Worm (Caenorhabditis elegans) whole organism, L4 larva: ENCODE measurements around the gene R03E9.2.

ENCODE experiments used
- D1046.2 ChIP-seq: fragments of 200-800 bp; sonication (Bioruptor generic); IDR thresholded peaks from 2 replicates; pipeline ENCODE4 v1.3.6; 2022; ENCODE audit warnings: missing genetic modification characterization, missing compliant biosample characterization
- F10B5.3 ChIP-seq: sonication (generic microtip); optimal IDR thresholded peaks from 2 replicates; lab custom pipeline; 2016; ENCODE audit warnings: mild to moderate bottlenecking, missing genetic modification characterization, missing compliant biosample characterization
- F37D6.2 ChIP-seq: sonication (generic microtip); optimal IDR thresholded peaks from 2 replicates; lab custom pipeline; 2016; ENCODE audit warnings: mild to moderate bottlenecking, missing genetic modification characterization, missing compliant biosample characterization
- F49E8.2 ChIP-seq: sonication (generic microtip); optimal IDR thresholded peaks from 2 replicates; lab custom pipeline; 2016; ENCODE audit warnings: missing compliant biosample characterization, mild to moderate bottlenecking, missing genetic modification characterization, borderline replicate concordance
- R02D3.7 ChIP-seq: fragments of 150-350 bp; sonication (generic microtip); optimal IDR thresholded peaks from 3 replicates; lab custom pipeline; 2014; ENCODE audit warnings: missing biosample characterization, missing genetic modification characterization
- Y48G9A.11 ChIP-seq: fragments of 200-800 bp; sonication (Bioruptor generic); IDR thresholded peaks from 2 replicates; pipeline ENCODE4 v1.3.6; 2022; ENCODE audit warnings: missing genetic modification reagents, missing genetic modification characterization, missing compliant biosample characterization
- Y75B8A.6 ChIP-seq: fragments of 200-800 bp; sonication (Bioruptor generic); IDR thresholded peaks from 2 replicates; pipeline ENCODE4 v1.3.6; 2022; ENCODE audit warnings: missing genetic modification reagents, missing genetic modification characterization, missing compliant biosample characterization
- ZK546.5 ChIP-seq, 2 experiments: sonication (generic microtip); optimal IDR thresholded peaks; 2 replicates each; lab custom pipeline; 2017; ENCODE audit warnings: missing biosample characterization in 2 of 2, missing genetic modification characterization in 2 of 2
- aha-1 ChIP-seq: fragments of 150-350 bp; peaks from one replicate; lab custom pipeline; 2014; ENCODE audit warnings: missing biosample characterization, missing genetic modification characterization
- ama-1 ChIP-seq: fragments of 150-350 bp; optimal IDR thresholded peaks from 2 replicates; lab custom pipeline; 2014; ENCODE audit warnings: inconsistent platforms, mixed read lengths
- ceh-32 ChIP-seq: sonication (generic microtip); optimal IDR thresholded peaks from 2 replicates; lab custom pipeline; 2016; ENCODE audit warnings: mild to moderate bottlenecking, missing genetic modification characterization, missing compliant biosample characterization; ENCODE audit not compliant: poor library complexity
- daf-12 ChIP-seq: fragments of 150-350 bp; optimal IDR thresholded peaks from 2 replicates; lab custom pipeline; 2014; ENCODE audit warnings: missing biosample characterization, missing genetic modification reagents, missing genetic modification characterization
- daf-19 ChIP-seq: fragments of 200-800 bp; sonication (Bioruptor generic); conservative IDR thresholded peaks from 2 replicates; pipeline ENCODE4 v1.3.6; 2022; ENCODE audit warnings: missing genetic modification characterization, missing compliant biosample characterization
- dmd-8 ChIP-seq: fragments of 200-800 bp; sonication (Bioruptor generic); IDR thresholded peaks from 2 replicates; pipeline ENCODE4 v1.3.6; 2022; ENCODE audit warnings: missing genetic modification characterization, missing compliant biosample characterization
- dve-1 ChIP-seq: sonication (generic microtip); optimal IDR thresholded peaks from 2 replicates; lab custom pipeline; 2017; ENCODE audit warnings: antibody characterized with exemption, mild to moderate bottlenecking, missing genetic modification characterization, missing compliant biosample characterization; ENCODE audit not compliant: insufficient read depth
- egl-27 ChIP-seq: sonication (generic microtip); optimal IDR thresholded peaks from 3 replicates; lab custom pipeline; 2017; ENCODE audit warnings: missing biosample characterization, missing genetic modification reagents, missing genetic modification characterization
- fkh-10 ChIP-seq: fragments of 150-350 bp; optimal IDR thresholded peaks from 2 replicates; lab custom pipeline; 2014; ENCODE audit warnings: missing biosample characterization, missing genetic modification reagents, missing genetic modification characterization
- gei-8 ChIP-seq: fragments of 200-800 bp; sonication (Bioruptor generic); optimal IDR thresholded peaks from 2 replicates; lab custom pipeline; 2018; ENCODE audit warnings: mild to moderate bottlenecking, missing genetic modification characterization, missing compliant biosample characterization
- hif-1 ChIP-seq, 2 experiments: sonication (generic microtip); optimal IDR thresholded peaks; 2 replicates each; lab custom pipeline; 2016 to 2017; ENCODE audit warnings: missing compliant biosample characterization in 2 of 2, missing genetic modification characterization in 2 of 2, missing genetic modification reagents in 2 of 2, missing genotype in 2 of 2, mild to moderate bottlenecking in 1 of 2
- hlh-11 ChIP-seq: fragments of 200-800 bp; sonication (Bioruptor generic); optimal IDR thresholded peaks from 2 replicates; lab custom pipeline; 2018; ENCODE audit warnings: mild to moderate bottlenecking, missing genetic modification characterization, missing compliant biosample characterization
- lim-7 ChIP-seq: fragments of 200-800 bp; sonication (Bioruptor generic); IDR thresholded peaks from 2 replicates; pipeline ENCODE4 v1.3.6; 2022; ENCODE audit warnings: missing genetic modification characterization, missing compliant biosample characterization
- lin-1 ChIP-seq: fragments of 200-800 bp; sonication (Bioruptor generic); IDR thresholded peaks from 2 replicates; pipeline ENCODE4 v1.3.6; 2022; ENCODE audit warnings: missing genetic modification reagents, missing genetic modification characterization, missing compliant biosample characterization
- lin-13 ChIP-seq: fragments of 150-350 bp; optimal IDR thresholded peaks from 2 replicates; lab custom pipeline; 2014; ENCODE audit warnings: missing biosample characterization, missing genetic modification reagents, missing genetic modification characterization
- lin-15B ChIP-seq: fragments of 150-350 bp; sonication (generic microtip); optimal IDR thresholded peaks from 3 replicates; lab custom pipeline; 2014; ENCODE audit warnings: missing biosample characterization, missing genetic modification characterization
- lin-38 ChIP-seq: fragments of 200-800 bp; sonication (Bioruptor generic); IDR thresholded peaks from 2 replicates; pipeline ENCODE4 v1.3.6; 2022; ENCODE audit warnings: missing genetic modification reagents, missing genetic modification characterization, missing compliant biosample characterization
- lin-39 ChIP-seq: fragments of 150-350 bp; optimal IDR thresholded peaks from 2 replicates; lab custom pipeline; 2014; ENCODE audit warnings: missing biosample characterization, missing genetic modification reagents, missing genetic modification characterization
- madf-5 ChIP-seq, 2 experiments: fragments of 200-800 bp; sonication (Bioruptor generic); IDR thresholded peaks; 2 replicates each; pipeline ENCODE4 v1.3.6; 2022; ENCODE audit warnings: missing compliant biosample characterization in 2 of 2, missing genetic modification characterization in 2 of 2
- mdl-1 ChIP-seq, 2 experiments: fragments of 150-350 bp in 1 of 2; sonication (generic microtip) in 1 of 2; optimal IDR thresholded peaks; 2 replicates each; lab custom pipeline; 2014 to 2017; ENCODE audit warnings: missing biosample characterization in 2 of 2, missing genetic modification characterization in 2 of 2
- mdt-29 ChIP-seq: fragments of 200-800 bp; sonication (Bioruptor generic); IDR thresholded peaks from 2 replicates; pipeline ENCODE4 v1.3.6; 2022; ENCODE audit warnings: missing genetic modification reagents, missing genetic modification characterization, missing compliant biosample characterization
- mes-2 ChIP-seq: sonication (generic microtip); optimal IDR thresholded peaks from 2 replicates; lab custom pipeline; 2016; ENCODE audit warnings: missing genotype, mild to moderate bottlenecking, missing genetic modification characterization, missing compliant biosample characterization; ENCODE audit not compliant: poor library complexity, severe bottlenecking
- mxl-2 ChIP-seq: fragments of 200-800 bp; sonication (Bioruptor generic); conservative IDR thresholded peaks from 2 replicates; pipeline ENCODE4 v1.3.6; 2022; ENCODE audit warnings: missing genetic modification reagents, missing genetic modification characterization, missing compliant biosample characterization
- mxl-3 ChIP-seq: fragments of 200-800 bp; sonication (Bioruptor generic); optimal IDR thresholded peaks from 2 replicates; lab custom pipeline; 2018; ENCODE audit warnings: mild to moderate bottlenecking, missing genetic modification characterization, missing compliant biosample characterization
- nhr-10 ChIP-seq: fragments of 150-350 bp; optimal IDR thresholded peaks from 2 replicates; lab custom pipeline; 2014; ENCODE audit warnings: missing biosample characterization, missing genetic modification characterization
- nhr-102 ChIP-seq: sonication (generic microtip); optimal IDR thresholded peaks from 2 replicates; lab custom pipeline; 2016; ENCODE audit warnings: mild to moderate bottlenecking, missing genetic modification characterization, moderate library complexity, missing compliant biosample characterization
- nhr-111 ChIP-seq: fragments of 200-800 bp; sonication (Bioruptor generic); optimal IDR thresholded peaks from 2 replicates; lab custom pipeline; 2018; ENCODE audit warnings: mild to moderate bottlenecking, missing genetic modification characterization, missing compliant biosample characterization
- nhr-28 ChIP-seq: fragments of 150-350 bp; optimal IDR thresholded peaks from 2 replicates; lab custom pipeline; 2014; ENCODE audit warnings: missing biosample characterization, missing genetic modification characterization
- nhr-41 ChIP-seq: fragments of 200-800 bp; sonication (Bioruptor generic); IDR thresholded peaks from 2 replicates; pipeline ENCODE4 v1.3.6; 2022; ENCODE audit warnings: missing genetic modification reagents, missing genetic modification characterization, missing compliant biosample characterization
- nhr-42 ChIP-seq: fragments of 200-800 bp; sonication (Bioruptor generic); IDR thresholded peaks from 2 replicates; pipeline ENCODE4 v1.3.6; 2022; ENCODE audit warnings: missing genetic modification characterization, missing compliant biosample characterization
- nhr-48 ChIP-seq: sonication (generic microtip); optimal IDR thresholded peaks from 2 replicates; lab custom pipeline; 2016; ENCODE audit warnings: mild to moderate bottlenecking, missing genetic modification characterization, missing compliant biosample characterization
- nhr-76 ChIP-seq: fragments of 150-350 bp; optimal IDR thresholded peaks from 2 replicates; lab custom pipeline; 2014; ENCODE audit warnings: missing biosample characterization, missing genetic modification characterization
- pha-4 ChIP-seq, 2 experiments: fragments of 150-350 bp in 1 of 2; fragments of 200-800 bp in 1 of 2; sonication (Bioruptor generic) in 1 of 2; IDR thresholded peaks in 1 of 2; optimal IDR thresholded peaks in 1 of 2; 2 replicates each; pipeline versions ENCODE4 v1.3.6 to Lab custom; 2014 to 2022; ENCODE audit warnings: missing genetic modification characterization in 2 of 2, missing genetic modification reagents in 2 of 2, missing biosample characterization in 1 of 2, missing compliant biosample characterization in 1 of 2
- rbr-2 ChIP-seq: sonication (generic microtip); optimal IDR thresholded peaks from 2 replicates; lab custom pipeline; 2016; ENCODE audit warnings: missing genotype, missing genetic modification characterization, missing compliant biosample characterization
- sdz-12 ChIP-seq: fragments of 200-800 bp; sonication (Bioruptor generic); optimal IDR thresholded peaks from 2 replicates; lab custom pipeline; 2018; ENCODE audit warnings: mild to moderate bottlenecking, missing genetic modification characterization, missing compliant biosample characterization
- set-16 ChIP-seq: fragments of 200-800 bp; sonication (Bioruptor generic); IDR thresholded peaks from 2 replicates; pipeline ENCODE4 v1.3.6; 2022; ENCODE audit warnings: missing genetic modification reagents, missing genetic modification characterization, missing compliant biosample characterization
- snpc-1.2 ChIP-seq: fragments of 200-800 bp; sonication (Bioruptor generic); IDR thresholded peaks from 2 replicates; pipeline ENCODE4 v1.3.6; 2022; ENCODE audit warnings: missing genetic modification reagents, missing genetic modification characterization, missing compliant biosample characterization
- spr-1 ChIP-seq: sonication (generic microtip); optimal IDR thresholded peaks from 2 replicates; lab custom pipeline; 2016; ENCODE audit warnings: mild to moderate bottlenecking, missing genetic modification characterization, missing compliant biosample characterization
- tra-1 ChIP-seq: fragments of 200-800 bp; sonication (Bioruptor generic); IDR thresholded peaks from 2 replicates; pipeline ENCODE4 v1.3.6; 2022; ENCODE audit warnings: missing genetic modification reagents, missing genetic modification characterization, missing compliant biosample characterization
- unc-130 ChIP-seq: sonication (generic microtip); optimal IDR thresholded peaks from 2 replicates; lab custom pipeline; 2016; ENCODE audit warnings: missing genetic modification reagents, missing genetic modification characterization, missing compliant biosample characterization
- zfp-3 ChIP-seq: fragments of 200-800 bp; sonication (Bioruptor generic); conservative IDR thresholded peaks from 2 replicates; pipeline ENCODE4 v1.3.6; 2022; ENCODE audit warnings: missing genetic modification reagents, missing genetic modification characterization, missing compliant biosample characterization
- ztf-7 ChIP-seq: fragments of 150-350 bp; optimal IDR thresholded peaks from 2 replicates; lab custom pipeline; 2014; ENCODE audit warnings: missing biosample characterization, missing genetic modification characterization

The R03E9.2 gene

ce11 chrX:6747906-6748356 is 14.8 kb upstream of the R03E9.2 start (continued):
- TF ChIP-seq Y48G9A.11 (GFP tag; lab: Robert Waterston, UW), result peak; percentile 44; the same call in 1 of the 2 replicates
- no peak for TF ChIP-seq nhr-111
- no peak for TF ChIP-seq egl-27 (tag; lab: Kevin White, UChicago)
- peak; percentile 50 for TF ChIP-seq mes-2 (tag; lab: Kevin White, UChicago)
- TF ChIP-seq mdt-29 (GFP tag; lab: Robert Waterston, UW), result peak; percentile 70
- TF ChIP-seq hif-1 (tag; optimal IDR thresholded peaks at IDR 0.05; lab: Kevin White, UChicago), result peak in 1 of 2 experiments; percentile 85
- TF ChIP-seq F10B5.3, result peak; percentile 33
- TF ChIP-seq dve-1 (tag; lab: Kevin White, UChicago), result peak; percentile 87
- no peak for TF ChIP-seq ceh-32 (tag; lab: Kevin White, UChicago)
- peak; percentile 74; the same call in 1 of the 2 replicates for TF ChIP-seq pha-4 (GFP tag; IDR thresholded peaks at IDR 0.05; lab: Robert Waterston, UW)
- peak; percentile 93 for TF ChIP-seq pha-4 (tag; optimal IDR thresholded peaks at IDR 0.05; lab: Kevin White, UChicago)
- TF ChIP-seq nhr-28 (tag; lab: Kevin White, UChicago), result peak; percentile 26
- TF ChIP-seq spr-1 (tag; lab: Kevin White, UChicago), result no peak
- no peak for TF ChIP-seq fkh-10 (GFP tag; lab: Kevin White, UChicago)
- TF ChIP-seq madf-5 (GFP tag; IDR thresholded peaks at IDR 0.05; lab: Robert Waterston, UW), result no peak
- TF ChIP-seq daf-12 (tag; lab: Kevin White, UChicago), result no peak
- TF ChIP-seq lin-39 (tag; lab: Kevin White, UChicago), result no peak
- TF ChIP-seq lin-1, result peak; percentile 80
- TF ChIP-seq dmd-8 (GFP tag; lab: Robert Waterston, UW), result no peak
- no peak for TF ChIP-seq R02D3.7
- peak; percentile 59 for TF ChIP-seq mxl-3 (GFP tag; lab: Kevin White, UChicago)
- no peak for TF ChIP-seq unc-130 (GFP tag; lab: Kevin White, UChicago)
- peak; percentile 83 for TF ChIP-seq mxl-2 (GFP tag; lab: Robert Waterston, UW)
- TF ChIP-seq rbr-2 (tag; lab: Kevin White, UChicago), result no peak
- peak; percentile 39 for TF ChIP-seq set-16 (GFP tag; lab: Robert Waterston, UW)
- TF ChIP-seq D1046.2 (GFP tag; lab: Robert Waterston, UW), result no peak
- no peak for TF ChIP-seq nhr-42 (GFP tag; lab: Robert Waterston, UW)
- TF ChIP-seq lin-15B (tag; lab: Kevin White, UChicago), result no peak
- no peak; the same call in none of the 2 replicates for TF ChIP-seq nhr-41 (GFP tag; lab: Robert Waterston, UW)
- TF ChIP-seq daf-19 (GFP tag; lab: Robert Waterston, UW), result no peak
- peak; percentile 95 for TF ChIP-seq aha-1 (tag; lab: Kevin White, UChicago)
- peak; percentile 28 for TF ChIP-seq ztf-7 (tag; lab: Kevin White, UChicago)
- no peak for TF ChIP-seq snpc-1.2 (GFP tag; lab: Robert Waterston, UW)
- peak; percentile 84 for TF ChIP-seq nhr-102 (tag; lab: Kevin White, UChicago)
- peak; percentile 94 for TF ChIP-seq nhr-48
- no peak for TF ChIP-seq nhr-76 (tag; lab: Kevin White, UChicago)
- peak in 1 of 2 experiments; percentile 99 for TF ChIP-seq mdl-1 (tag; optimal IDR thresholded peaks at IDR 0.05; lab: Kevin White, UChicago)
- TF ChIP-seq Y75B8A.6 (GFP tag; lab: Robert Waterston, UW), result peak; percentile 50; the same call in 1 of the 2 replicates
- TF ChIP-seq zfp-3 (GFP tag; lab: Robert Waterston, UW), result no peak
- TF ChIP-seq F49E8.2 (tag; lab: Kevin White, UChicago), result no peak
- no peak for TF ChIP-seq lim-7 (GFP tag; lab: Robert Waterston, UW)
- peak; percentile 76 for TF ChIP-seq gei-8 (GFP tag; lab: Kevin White, UChicago)
- TF ChIP-seq ama-1, result no peak
- TF ChIP-seq ZK546.5 (tag; optimal IDR thresholded peaks at IDR 0.05; lab: Kevin White, UChicago), result no peak
- no peak for TF ChIP-seq sdz-12 (GFP tag; lab: Kevin White, UChicago)
- TF ChIP-seq nhr-10, result no peak
- TF ChIP-seq tra-1 (GFP tag; lab: Robert Waterston, UW), result peak; percentile 65; the same call in 1 of the 2 replicates
- peak; percentile 95 for TF ChIP-seq hlh-11 (tag; lab: Kevin White, UChicago)
- TF ChIP-seq lin-38, result peak; percentile 45
- TF ChIP-seq lin-13, result peak; percentile 44
- TF ChIP-seq F37D6.2 (tag; lab: Kevin White, UChicago), result no peak
